Fruit fly (Drosophila melanogaster) whole organism, embryonic: ENCODE data around the gene CG43400.

Experiments
- Antp ChIP-seq: fragments of 200-800 bp; sonication (Bioruptor generic); optimal IDR thresholded peaks from 3 replicates; lab custom pipeline; 2016; ENCODE audit warnings: missing biosample characterization, missing genetic modification characterization
- BEAF-32 ChIP-seq: fragments of 200-800 bp; sonication (Bioruptor generic); optimal IDR thresholded peaks from 3 replicates; lab custom pipeline; 2017; ENCODE audit warnings: missing biosample characterization, missing genetic modification characterization, mild to moderate bottlenecking, moderate library complexity, missing genetic modification reagents
- C15 ChIP-seq: fragments of 200-800 bp; sonication (Bioruptor generic); IDR thresholded peaks from 3 replicates; pipeline ENCODE4 v1.3.6; 2022; ENCODE audit warnings: missing biosample characterization, missing genetic modification characterization
- CG10209 ChIP-seq: fragments of 200-800 bp; sonication (Bioruptor generic); optimal IDR thresholded peaks from 3 replicates; lab custom pipeline; 2017; ENCODE audit warnings: missing biosample characterization, mild to moderate bottlenecking, missing genetic modification characterization, missing genetic modification reagents
- CG12769 ChIP-seq: fragments of 200-800 bp; sonication (Bioruptor generic); optimal IDR thresholded peaks from 2 replicates; lab custom pipeline; 2019; ENCODE audit warnings: missing biosample characterization, mild to moderate bottlenecking, missing genetic modification characterization, moderate library complexity
- CG15479 ChIP-seq: fragments of 200-800 bp; sonication (Bioruptor generic); optimal IDR thresholded peaks from 3 replicates; lab custom pipeline; 2019; ENCODE audit warnings: missing biosample characterization, mild to moderate bottlenecking, missing genetic modification characterization, moderate library complexity
- CG15514 ChIP-seq: fragments of 200-800 bp; sonication (Bioruptor generic); optimal IDR thresholded peaks from 3 replicates; lab custom pipeline; 2017; ENCODE audit warnings: missing biosample characterization, missing genetic modification characterization, mild to moderate bottlenecking, moderate library complexity, missing genetic modification reagents
- CG15601 ChIP-seq: fragments of 200-800 bp; sonication (Bioruptor generic); optimal IDR thresholded peaks from 3 replicates; lab custom pipeline; 2019; ENCODE audit warnings: missing biosample characterization, mild to moderate bottlenecking, missing genetic modification characterization, moderate library complexity
- CG17829 ChIP-seq: fragments of 200-800 bp; optimal IDR thresholded peaks from 2 replicates; lab custom pipeline; 2019; ENCODE audit warnings: missing biosample characterization, mild to moderate bottlenecking, missing genetic modification characterization, moderate library complexity
- CG31388 ChIP-seq: fragments of 200-800 bp; sonication (Bioruptor generic); optimal IDR thresholded peaks from 2 replicates; lab custom pipeline; 2016; ENCODE audit warnings: missing biosample characterization, missing genetic modification characterization
- CG34376 ChIP-seq: fragments of 200-800 bp; sonication (Bioruptor generic); optimal IDR thresholded peaks from 2 replicates; lab custom pipeline; 2018; ENCODE audit warnings: missing biosample characterization, mild to moderate bottlenecking, missing genetic modification characterization
- CG3838 ChIP-seq: fragments of 200-800 bp; sonication (Bioruptor generic); optimal IDR thresholded peaks from 3 replicates; lab custom pipeline; 2016; ENCODE audit warnings: missing biosample characterization, missing genetic modification characterization
- CG3995 ChIP-seq: fragments of 200-800 bp; sonication (Bioruptor generic); optimal IDR thresholded peaks from 3 replicates; lab custom pipeline; 2016; ENCODE audit warnings: missing biosample characterization, missing genetic modification characterization
- CG4617 ChIP-seq: fragments of 200-800 bp; sonication (Bioruptor generic); optimal IDR thresholded peaks from 3 replicates; lab custom pipeline; 2016; ENCODE audit warnings: missing biosample characterization, missing genetic modification characterization, borderline replicate concordance
- CG6689 ChIP-seq: fragments of 200-800 bp; sonication (Bioruptor generic); IDR thresholded peaks from 2 replicates; pipeline ENCODE4 v1.3.6; 2022; ENCODE audit warnings: missing biosample characterization, missing genetic modification characterization
- CG7372 ChIP-seq: fragments of 200-800 bp; sonication (Bioruptor generic); IDR thresholded peaks from 2 replicates; pipeline ENCODE4 v1.3.6; 2022; ENCODE audit warnings: missing biosample characterization, missing genetic modification characterization
- CG8281 ChIP-seq: fragments of 200-800 bp; sonication (Bioruptor generic); optimal IDR thresholded peaks from 2 replicates; lab custom pipeline; 2018; ENCODE audit warnings: missing biosample characterization, mild to moderate bottlenecking, missing genetic modification characterization, moderate library complexity
- CG8924 ChIP-seq: fragments of 200-800 bp; optimal IDR thresholded peaks from 3 replicates; lab custom pipeline; 2019; ENCODE audit warnings: missing biosample characterization, mild to moderate bottlenecking, missing genetic modification characterization, moderate library complexity
- CG9817 ChIP-seq: fragments of 200-800 bp; sonication (Bioruptor generic); optimal IDR thresholded peaks from 2 replicates; lab custom pipeline; 2018; ENCODE audit warnings: missing biosample characterization, mild to moderate bottlenecking, missing genetic modification characterization, moderate library complexity
- CkIIα-i1 ChIP-seq: fragments of 200-800 bp; sonication (Bioruptor generic); IDR thresholded peaks from 2 replicates; pipeline ENCODE4 v1.3.6; 2022; ENCODE audit warnings: missing biosample characterization, missing genetic modification characterization
- CoRest ChIP-seq: fragments of 200-800 bp; sonication (Bioruptor generic); optimal IDR thresholded peaks from 3 replicates; lab custom pipeline; 2018; ENCODE audit warnings: missing biosample characterization, mild to moderate bottlenecking, missing genetic modification characterization, moderate library complexity
- Deaf1 ChIP-seq: fragments of 200-800 bp; optimal IDR thresholded peaks from 3 replicates; lab custom pipeline; 2019; ENCODE audit warnings: missing biosample characterization, mild to moderate bottlenecking, missing genetic modification characterization, moderate library complexity
- Doc3 ChIP-seq: fragments of 200-800 bp; sonication (Bioruptor generic); IDR thresholded peaks from 3 replicates; pipeline ENCODE4 v1.3.6; 2022; ENCODE audit warnings: missing biosample characterization, missing genetic modification characterization; ENCODE audit not compliant: partially characterized antibody
- Eip74EF ChIP-seq, 2 experiments: fragments of 200-800 bp in 1 of 2; fragments of >200 bp in 1 of 2; sonication (Bioruptor generic) in 1 of 2; optimal IDR thresholded peaks; 2 replicates each; lab custom pipeline; 2017 to 2019; ENCODE audit warnings: missing biosample characterization in 2 of 2, missing genetic modification characterization in 2 of 2, mild to moderate bottlenecking in 1 of 2, moderate library complexity in 1 of 2
- Fer1 ChIP-seq: fragments of 200-800 bp; sonication (Bioruptor generic); optimal IDR thresholded peaks from 2 replicates; lab custom pipeline; 2017; ENCODE audit warnings: missing biosample characterization, mild to moderate bottlenecking, missing genetic modification characterization
- Gsc ChIP-seq: fragments of 200-800 bp; sonication (Bioruptor generic); IDR thresholded peaks from 2 replicates; pipeline ENCODE4 v1.3.6; 2022; ENCODE audit warnings: missing biosample characterization, missing genetic modification characterization
- HLH3B ChIP-seq: fragments of 200-800 bp; sonication (Bioruptor generic); IDR thresholded peaks from 2 replicates; pipeline ENCODE4 v1.3.6; 2022; ENCODE audit warnings: missing biosample characterization, missing genetic modification characterization
- Hr51 ChIP-seq, 2 experiments: fragments of 200-800 bp; sonication (Bioruptor generic); optimal IDR thresholded peaks; 2 replicates in 1 of 2; 3 replicates in 1 of 2; lab custom pipeline; 2016 to 2018; ENCODE audit warnings: missing biosample characterization in 2 of 2, missing genetic modification characterization in 2 of 2, mild to moderate bottlenecking in 1 of 2, moderate library complexity in 1 of 2
- MTF-1 ChIP-seq: fragments of 200-800 bp; sonication (Bioruptor generic); optimal IDR thresholded peaks from 2 replicates; lab custom pipeline; 2018; ENCODE audit warnings: missing biosample characterization, mild to moderate bottlenecking, missing genetic modification characterization, borderline replicate concordance
- Xbp1 ChIP-seq: fragments of 200-800 bp; sonication (Bioruptor generic); optimal IDR thresholded peaks from 3 replicates; lab custom pipeline; 2016; ENCODE audit warnings: missing biosample characterization, mild to moderate bottlenecking, missing genetic modification characterization
- Xrp1 ChIP-seq: fragments of 200-800 bp; sonication (Bioruptor generic); IDR thresholded peaks from 2 replicates; pipeline ENCODE4 v1.3.6; 2022; ENCODE audit warnings: missing biosample characterization, missing genetic modification characterization
- bab2 ChIP-seq: fragments of 200-800 bp; sonication (Bioruptor generic); optimal IDR thresholded peaks from 2 replicates; lab custom pipeline; 2016; ENCODE audit warnings: missing biosample characterization, missing genetic modification characterization
- cg ChIP-seq: fragments of 200-800 bp; sonication (Bioruptor generic); optimal IDR thresholded peaks from 3 replicates; lab custom pipeline; 2019; ENCODE audit warnings: missing biosample characterization, mild to moderate bottlenecking, missing genetic modification characterization, moderate library complexity
- danr ChIP-seq: fragments of 200-800 bp; sonication (Bioruptor generic); IDR thresholded peaks from 2 replicates; pipeline ENCODE4 v1.3.6; 2022; ENCODE audit warnings: missing biosample characterization, missing genetic modification characterization
- dati ChIP-seq: fragments of 200-800 bp; sonication (Bioruptor generic); IDR thresholded peaks from 2 replicates; pipeline ENCODE4 v1.3.6; 2022; ENCODE audit warnings: missing biosample characterization, missing genetic modification characterization
- gfzf ChIP-seq: fragments of 200-800 bp; sonication (Bioruptor generic); optimal IDR thresholded peaks from 2 replicates; lab custom pipeline; 2016; ENCODE audit warnings: missing biosample characterization, mild to moderate bottlenecking, missing genetic modification characterization, moderate library complexity
- hb ChIP-seq: fragments of 200-800 bp; sonication (Bioruptor generic); IDR thresholded peaks from 3 replicates; pipeline ENCODE4 v1.3.6; 2022; ENCODE audit warnings: missing biosample characterization, missing genetic modification characterization; ENCODE audit not compliant: partially characterized antibody
- jigr1 ChIP-seq: fragments of 200-800 bp; sonication (Bioruptor generic); IDR thresholded peaks from 3 replicates; pipeline ENCODE4 v1.3.6; 2022; ENCODE audit warnings: missing biosample characterization, missing genetic modification characterization
- pan ChIP-seq, 4 experiments: fragments of >200 bp in 3 of 4; fragments of 200-800 bp in 1 of 4; sonication (Bioruptor generic) in 1 of 4; optimal IDR thresholded peaks in 3 of 4; IDR thresholded peaks in 1 of 4; 2 replicates each; pipeline versions ENCODE4 v1.3.6 to Lab custom; 2017 to 2022; ENCODE audit warnings: missing biosample characterization in 2 of 4, missing genetic modification characterization in 2 of 4, mixed read lengths in 1 of 4
- pnt ChIP-seq: fragments of 200-800 bp; sonication (Bioruptor generic); optimal IDR thresholded peaks from 3 replicates; lab custom pipeline; 2016; ENCODE audit warnings: missing biosample characterization, missing genetic modification characterization
- pum ChIP-seq: fragments of 200-800 bp; sonication (Bioruptor generic); optimal IDR thresholded peaks from 2 replicates; lab custom pipeline; 2016; ENCODE audit warnings: missing biosample characterization, missing genetic modification characterization
- sob ChIP-seq: fragments of 200-800 bp; sonication (Bioruptor generic); IDR thresholded peaks from 2 replicates; pipeline ENCODE4 v1.3.6; 2022; ENCODE audit warnings: missing biosample characterization, missing genetic modification characterization
- ssp ChIP-seq: fragments of 200-800 bp; sonication (Bioruptor generic); IDR thresholded peaks from 2 replicates; pipeline ENCODE4 v1.3.6; 2022; ENCODE audit warnings: missing biosample characterization, missing genetic modification characterization
- tna ChIP-seq: fragments of 200-800 bp; sonication (Bioruptor generic); IDR thresholded peaks from 2 replicates; pipeline ENCODE4 v1.3.6; 2022; ENCODE audit warnings: missing biosample characterization, missing genetic modification characterization; ENCODE audit not compliant: partially characterized antibody
- trem ChIP-seq: fragments of 200-800 bp; optimal IDR thresholded peaks from 3 replicates; lab custom pipeline; 2019; ENCODE audit warnings: missing biosample characterization, mild to moderate bottlenecking, missing genetic modification characterization, moderate library complexity
- vnd ChIP-seq: fragments of 200-800 bp; sonication (Bioruptor generic); IDR thresholded peaks from 3 replicates; pipeline ENCODE4 v1.3.6; 2022; ENCODE audit warnings: missing biosample characterization, missing genetic modification characterization; ENCODE audit not compliant: partially characterized antibody
- vvl ChIP-seq: fragments of 200-800 bp; sonication (Bioruptor generic); IDR thresholded peaks from 2 replicates; pipeline ENCODE4 v1.3.6; 2022; ENCODE audit warnings: missing biosample characterization, missing genetic modification characterization
- z ChIP-seq: fragments of 200-800 bp; sonication (Bioruptor generic); IDR thresholded peaks from 3 replicates; pipeline ENCODE4 v1.3.6; 2022; ENCODE audit warnings: missing biosample characterization, missing genetic modification characterization

Gene CG43400

DNA sequence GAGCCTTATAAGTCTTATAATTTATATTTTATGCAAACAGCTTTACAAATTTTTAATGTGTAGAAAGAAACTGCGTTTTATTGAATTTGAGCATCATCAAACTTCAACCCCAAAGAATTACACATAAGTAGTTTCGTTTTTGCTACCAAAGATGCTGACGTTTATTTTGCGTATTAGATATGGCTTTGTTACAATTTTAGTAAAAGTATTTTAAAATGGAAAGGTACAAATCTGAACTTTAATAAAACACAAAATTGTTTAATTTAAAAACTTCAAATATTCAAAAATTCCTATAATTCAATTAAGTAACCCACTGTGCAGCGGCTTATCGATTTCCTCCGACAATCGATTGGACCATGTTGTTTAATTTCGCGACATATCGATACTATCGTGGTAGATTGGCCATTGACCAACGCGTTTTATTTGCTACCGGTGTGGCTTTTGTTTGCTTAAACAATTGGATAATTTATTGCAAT, 26.4 kb upstream of the CG43400 start, which contains the start of gene prg (continued):
- peak; percentile 47 for TF ChIP-seq CG3838
- TF ChIP-seq z (GFP tag; lab: Robert Waterston, UW) = no peak
- TF ChIP-seq CG15601 (tag; lab: Kevin White, UChicago) = peak; percentile 22
- TF ChIP-seq HLH3B = peak; percentile 26; the same call in 1 of the 2 replicates
- TF ChIP-seq CG9817 (tag; lab: Kevin White, UChicago) = peak; percentile 59
- peak; percentile 61 for TF ChIP-seq CG34376 (GFP tag; lab: Kevin White, UChicago)
- TF ChIP-seq Deaf1 (tag; lab: Kevin White, UChicago) = peak; percentile 34
- TF ChIP-seq CG17829 (tag; lab: Kevin White, UChicago) = peak; percentile 55
- TF ChIP-seq Xbp1 (GFP tag; lab: Kevin White, UChicago) = peak; percentile 64
- peak; percentile 79 for TF ChIP-seq Fer1 (GFP tag; lab: Kevin White, UChicago)
- peak; percentile 56 for TF ChIP-seq Antp
- TF ChIP-seq cg (GFP tag; lab: Kevin White, UChicago) = no peak
- TF ChIP-seq CG31388 = no peak
- peak; percentile 48 for TF ChIP-seq CG3995
- no peak for TF ChIP-seq Gsc (GFP tag; lab: Robert Waterston, UW)
- peak; percentile 45 to 69 for TF ChIP-seq Hr51 (GFP tag; optimal IDR thresholded peaks at IDR 0.05; lab: Kevin White, UChicago)
- TF ChIP-seq C15 (GFP tag; lab: Robert Waterston, UW) = no peak
- TF ChIP-seq vvl (GFP tag; lab: Robert Waterston, UW) = peak; percentile 64
- no peak for TF ChIP-seq CkIIα-i1 (GFP tag; lab: Robert Waterston, UW)
- peak; percentile 26 for TF ChIP-seq gfzf (GFP tag; lab: Kevin White, UChicago)
- TF ChIP-seq CG4617 (GFP tag; lab: Kevin White, UChicago) = peak; percentile 57
- TF ChIP-seq CG8281 (tag; lab: Kevin White, UChicago) = peak; percentile 26
- peak in 1 of 2 experiments; percentile 73 for TF ChIP-seq Eip74EF (GFP tag; optimal IDR thresholded peaks at IDR 0.05; lab: Kevin White, UChicago)
- no peak for TF ChIP-seq CG15479
- TF ChIP-seq jigr1 (GFP tag; lab: Robert Waterston, UW) = no peak
- TF ChIP-seq BEAF-32 = peak; percentile 88
- TF ChIP-seq tna = peak; percentile 96
- TF ChIP-seq CG15514 (GFP tag; lab: Kevin White, UChicago) = peak; percentile 47
- peak; percentile 43 for TF ChIP-seq CG10209 (GFP tag; lab: Kevin White, UChicago)
- TF ChIP-seq Xrp1 = peak; percentile 74
- TF ChIP-seq hb = peak; percentile 95
- TF ChIP-seq CG6689 (GFP tag; lab: Robert Waterston, UW) = peak; percentile 51; the same call in 1 of the 2 replicates
- TF ChIP-seq Doc3 (GFP tag; lab: Robert Waterston, UW) = peak; percentile 98
- TF ChIP-seq trem (tag; lab: Kevin White, UChicago) = peak; percentile 68
- peak; percentile 90 for TF ChIP-seq vnd (GFP tag; lab: Robert Waterston, UW)
- TF ChIP-seq CoRest (tag; lab: Kevin White, UChicago) = peak; percentile 74
- TF ChIP-seq CG12769 (tag; lab: Kevin White, UChicago) = peak; percentile 28
- TF ChIP-seq pan (optimal IDR thresholded peaks at IDR 0.05; lab: Kevin White, UChicago) = no peak
- TF ChIP-seq pan (GFP tag; optimal IDR thresholded peaks at IDR 0.05 in 1 of 2, IDR thresholded peaks at IDR 0.05 in 1 of 2) = peak in 1 of 2 experiments; percentile 60
- TF ChIP-seq sob (GFP tag; lab: Robert Waterston, UW) = peak; percentile 62
- peak; percentile 66 for TF ChIP-seq CG8924 (tag; lab: Kevin White, UChicago)
- peak; percentile 28; the same call in 1 of the 2 replicates for TF ChIP-seq CG7372
- TF ChIP-seq dati (GFP tag; lab: Robert Waterston, UW) = no peak
- no peak for TF ChIP-seq ssp (GFP tag; lab: Robert Waterston, UW)
- TF ChIP-seq danr (GFP tag; lab: Robert Waterston, UW) = no peak
- TF ChIP-seq bab2 (GFP tag; lab: Kevin White, UChicago) = peak; percentile 72
- TF ChIP-seq pnt = peak; percentile 13
- TF ChIP-seq MTF-1 = no peak
- peak; percentile 54 for TF ChIP-seq pum (GFP tag; lab: Kevin White, UChicago)
